Worm (Caenorhabditis elegans) whole organism, L4 larva: ENCODE data around the gene mrpl-22.

Source experiments
- F10B5.3 ChIP-seq: sonication (generic microtip); optimal IDR thresholded peaks from 2 replicates; lab custom pipeline; 2016; ENCODE audit warnings: mild to moderate bottlenecking, missing genetic modification characterization, missing compliant biosample characterization
- F26F4.8 ChIP-seq: fragments of 200-800 bp; sonication (Bioruptor generic); conservative IDR thresholded peaks from 2 replicates; pipeline ENCODE4 v1.3.6; 2022; ENCODE audit warnings: missing genetic modification characterization, missing compliant biosample characterization
- F37D6.2 ChIP-seq: sonication (generic microtip); optimal IDR thresholded peaks from 2 replicates; lab custom pipeline; 2016; ENCODE audit warnings: mild to moderate bottlenecking, missing genetic modification characterization, missing compliant biosample characterization
- R02D3.7 ChIP-seq: fragments of 150-350 bp; sonication (generic microtip); optimal IDR thresholded peaks from 3 replicates; lab custom pipeline; 2014; ENCODE audit warnings: missing biosample characterization, missing genetic modification characterization
- T20F7.1 ChIP-seq: fragments of 200-800 bp; sonication (Bioruptor generic); optimal IDR thresholded peaks from 2 replicates; lab custom pipeline; 2018; ENCODE audit warnings: mild to moderate bottlenecking, missing genetic modification characterization, missing compliant biosample characterization
- ZK337.2 ChIP-seq: fragments of 200-800 bp; sonication (Bioruptor generic); IDR thresholded peaks from 2 replicates; pipeline ENCODE4 v1.3.6; 2022; ENCODE audit warnings: missing genetic modification reagents, missing genetic modification characterization, missing compliant biosample characterization
- aha-1 ChIP-seq: fragments of 150-350 bp; peaks from one replicate; lab custom pipeline; 2014; ENCODE audit warnings: missing biosample characterization, missing genetic modification characterization
- ceh-28 ChIP-seq: fragments of 150-350 bp; optimal IDR thresholded peaks from 2 replicates; lab custom pipeline; 2014; ENCODE audit warnings: missing biosample characterization, missing genetic modification reagents, missing genetic modification characterization
- ces-1 ChIP-seq: fragments of 150-350 bp; sonication (generic microtip); optimal IDR thresholded peaks from 4 replicates; lab custom pipeline; 2014; ENCODE audit warnings: missing biosample characterization, missing genetic modification reagents, missing genetic modification characterization
- cey-2 ChIP-seq: sonication (generic microtip); optimal IDR thresholded peaks from 3 replicates; lab custom pipeline; 2017; ENCODE audit warnings: missing genetic modification characterization, mild to moderate bottlenecking, missing compliant biosample characterization, antibody characterized with exemption, borderline replicate concordance; ENCODE audit not compliant: insufficient read depth
- ctbp-1 ChIP-seq: fragments of 200-800 bp; sonication (Bioruptor generic); IDR thresholded peaks from 2 replicates; pipeline ENCODE4 v1.3.6; 2022; ENCODE audit warnings: missing genetic modification reagents, missing genetic modification characterization, missing compliant biosample characterization
- daf-16 ChIP-seq, 3 experiments: sonication (generic microtip); optimal IDR thresholded peaks; 2 replicates each; lab custom pipeline; 2016 to 2017; ENCODE audit warnings: missing genetic modification characterization in 3 of 3, missing genetic modification reagents in 3 of 3, mild to moderate bottlenecking in 2 of 3, missing compliant biosample characterization in 2 of 3, missing biosample characterization in 1 of 3, moderate library complexity in 1 of 3
- dmd-8 ChIP-seq: fragments of 200-800 bp; sonication (Bioruptor generic); IDR thresholded peaks from 2 replicates; pipeline ENCODE4 v1.3.6; 2022; ENCODE audit warnings: missing genetic modification characterization, missing compliant biosample characterization
- duxl-1 ChIP-seq: sonication (generic microtip); optimal IDR thresholded peaks from 2 replicates; lab custom pipeline; 2016; ENCODE audit warnings: mild to moderate bottlenecking, missing genetic modification characterization, moderate library complexity, missing compliant biosample characterization; ENCODE audit not compliant: poor library complexity
- dve-1 ChIP-seq: sonication (generic microtip); optimal IDR thresholded peaks from 2 replicates; lab custom pipeline; 2017; ENCODE audit warnings: antibody characterized with exemption, mild to moderate bottlenecking, missing genetic modification characterization, missing compliant biosample characterization; ENCODE audit not compliant: insufficient read depth
- egl-43 ChIP-seq: fragments of 200-800 bp; sonication (Bioruptor generic); IDR thresholded peaks from 2 replicates; pipeline ENCODE4 v1.3.6; 2022; ENCODE audit warnings: missing genetic modification reagents, missing genetic modification characterization, missing compliant biosample characterization
- fkh-10 ChIP-seq: fragments of 150-350 bp; optimal IDR thresholded peaks from 2 replicates; lab custom pipeline; 2014; ENCODE audit warnings: missing biosample characterization, missing genetic modification reagents, missing genetic modification characterization
- lim-7 ChIP-seq: fragments of 200-800 bp; sonication (Bioruptor generic); IDR thresholded peaks from 2 replicates; pipeline ENCODE4 v1.3.6; 2022; ENCODE audit warnings: missing genetic modification characterization, missing compliant biosample characterization
- lin-13 ChIP-seq: fragments of 150-350 bp; optimal IDR thresholded peaks from 2 replicates; lab custom pipeline; 2014; ENCODE audit warnings: missing biosample characterization, missing genetic modification reagents, missing genetic modification characterization
- lin-15B ChIP-seq: fragments of 150-350 bp; sonication (generic microtip); optimal IDR thresholded peaks from 3 replicates; lab custom pipeline; 2014; ENCODE audit warnings: missing biosample characterization, missing genetic modification characterization
- lin-29 ChIP-seq: fragments of 200-800 bp; sonication (Bioruptor generic); IDR thresholded peaks from 2 replicates; pipeline ENCODE4 v1.3.6; 2022; ENCODE audit warnings: missing genetic modification reagents, missing genetic modification characterization, missing compliant biosample characterization
- lsy-2 ChIP-seq, 2 experiments: fragments of 150-350 bp in 1 of 2; sonication (generic microtip) in 1 of 2; optimal IDR thresholded peaks; 2 replicates each; lab custom pipeline; 2014 to 2017; ENCODE audit warnings: missing biosample characterization in 2 of 2, missing genetic modification characterization in 2 of 2
- madf-9 ChIP-seq: fragments of 200-800 bp; sonication (Bioruptor generic); conservative IDR thresholded peaks from 2 replicates; pipeline ENCODE4 v1.3.6; 2022; ENCODE audit warnings: missing genetic modification reagents, missing genetic modification characterization, missing compliant biosample characterization
- mdt-29 ChIP-seq: fragments of 200-800 bp; sonication (Bioruptor generic); IDR thresholded peaks from 2 replicates; pipeline ENCODE4 v1.3.6; 2022; ENCODE audit warnings: missing genetic modification reagents, missing genetic modification characterization, missing compliant biosample characterization
- nhr-102 ChIP-seq: sonication (generic microtip); optimal IDR thresholded peaks from 2 replicates; lab custom pipeline; 2016; ENCODE audit warnings: mild to moderate bottlenecking, missing genetic modification characterization, moderate library complexity, missing compliant biosample characterization
- nhr-11 ChIP-seq: fragments of 150-350 bp; optimal IDR thresholded peaks from 2 replicates; lab custom pipeline; 2014; ENCODE audit warnings: missing biosample characterization, missing genetic modification characterization
- nhr-111 ChIP-seq: fragments of 200-800 bp; sonication (Bioruptor generic); optimal IDR thresholded peaks from 2 replicates; lab custom pipeline; 2018; ENCODE audit warnings: mild to moderate bottlenecking, missing genetic modification characterization, missing compliant biosample characterization
- nhr-25 ChIP-seq: sonication (generic microtip); optimal IDR thresholded peaks from 2 replicates; lab custom pipeline; 2017; ENCODE audit warnings: missing genetic modification characterization, mild to moderate bottlenecking, missing compliant biosample characterization, antibody characterized with exemption, moderate library complexity, borderline replicate concordance; ENCODE audit not compliant: insufficient read depth
- nhr-41 ChIP-seq: fragments of 200-800 bp; sonication (Bioruptor generic); IDR thresholded peaks from 2 replicates; pipeline ENCODE4 v1.3.6; 2022; ENCODE audit warnings: missing genetic modification reagents, missing genetic modification characterization, missing compliant biosample characterization
- nhr-42 ChIP-seq: fragments of 200-800 bp; sonication (Bioruptor generic); IDR thresholded peaks from 2 replicates; pipeline ENCODE4 v1.3.6; 2022; ENCODE audit warnings: missing genetic modification characterization, missing compliant biosample characterization
- nhr-6 ChIP-seq: fragments of 150-350 bp; optimal IDR thresholded peaks from 2 replicates; lab custom pipeline; 2014; ENCODE audit warnings: missing biosample characterization, missing genetic modification characterization
- nhr-76 ChIP-seq: fragments of 150-350 bp; optimal IDR thresholded peaks from 2 replicates; lab custom pipeline; 2014; ENCODE audit warnings: missing biosample characterization, missing genetic modification characterization
- pha-4 ChIP-seq, 2 experiments: fragments of 150-350 bp in 1 of 2; fragments of 200-800 bp in 1 of 2; sonication (Bioruptor generic) in 1 of 2; IDR thresholded peaks in 1 of 2; optimal IDR thresholded peaks in 1 of 2; 2 replicates each; pipeline versions ENCODE4 v1.3.6 to Lab custom; 2014 to 2022; ENCODE audit warnings: missing genetic modification characterization in 2 of 2, missing genetic modification reagents in 2 of 2, missing biosample characterization in 1 of 2, missing compliant biosample characterization in 1 of 2
- set-16 ChIP-seq: fragments of 200-800 bp; sonication (Bioruptor generic); IDR thresholded peaks from 2 replicates; pipeline ENCODE4 v1.3.6; 2022; ENCODE audit warnings: missing genetic modification reagents, missing genetic modification characterization, missing compliant biosample characterization
- skn-1 ChIP-seq: fragments of 150-350 bp; optimal IDR thresholded peaks from 2 replicates; lab custom pipeline; 2014; ENCODE audit warnings: missing biosample characterization, missing genetic modification characterization
- snpc-1.2 ChIP-seq: fragments of 200-800 bp; sonication (Bioruptor generic); IDR thresholded peaks from 2 replicates; pipeline ENCODE4 v1.3.6; 2022; ENCODE audit warnings: missing genetic modification reagents, missing genetic modification characterization, missing compliant biosample characterization
- snpc-4 ChIP-seq: fragments of 150-350 bp; optimal IDR thresholded peaks from 2 replicates; lab custom pipeline; 2014; ENCODE audit warnings: missing biosample characterization, missing genetic modification characterization
- spr-3 ChIP-seq: fragments of 200-800 bp; sonication (Bioruptor generic); optimal IDR thresholded peaks from 2 replicates; lab custom pipeline; 2018; ENCODE audit warnings: mild to moderate bottlenecking, missing genetic modification characterization, missing compliant biosample characterization
- tag-97 ChIP-seq: fragments of 200-800 bp; sonication (Bioruptor generic); IDR thresholded peaks from 2 replicates; pipeline ENCODE4 v1.3.6; 2022; ENCODE audit warnings: missing genetic modification characterization, missing compliant biosample characterization
- zip-11 ChIP-seq: fragments of 200-800 bp; sonication (Bioruptor generic); IDR thresholded peaks from 2 replicates; pipeline ENCODE4 v1.3.6; 2022; ENCODE audit warnings: missing genetic modification characterization, missing compliant biosample characterization
- zip-2 ChIP-seq: fragments of 150-350 bp; optimal IDR thresholded peaks from 2 replicates; lab custom pipeline; 2014; ENCODE audit warnings: missing biosample characterization, missing genetic modification characterization

Gene mrpl-22

ce11 chrIII:10604325-10604724, 10.9 kb upstream of the mrpl-22 start (continued):
- TF ChIP-seq cey-2 (tag; lab: Kevin White, UChicago) (no peak), nhr-76 (tag; lab: Kevin White, UChicago) (no peak), madf-9 (GFP tag; lab: Robert Waterston, UW) (no peak), snpc-1.2 (GFP tag; lab: Robert Waterston, UW) (no peak), mdt-29 (GFP tag; lab: Robert Waterston, UW) (no peak), dve-1 (tag; lab: Kevin White, UChicago) (no peak), fkh-10 (GFP tag; lab: Kevin White, UChicago) (no peak), skn-1 (no peak), nhr-25 (tag; lab: Kevin White, UChicago) (no peak), nhr-102 (tag; lab: Kevin White, UChicago) (no peak), set-16 (no peak), lin-13 (GFP tag; lab: Kevin White, UChicago) (no peak), nhr-42 (no peak), pha-4 (GFP tag; IDR thresholded peaks at IDR 0.05; lab: Robert Waterston, UW) (no peak), pha-4 (tag; optimal IDR thresholded peaks at IDR 0.05; lab: Kevin White, UChicago) (no peak), duxl-1 (no peak), dmd-8 (GFP tag; lab: Robert Waterston, UW) (no peak), lin-15B (tag; lab: Kevin White, UChicago) (no peak), zip-11 (GFP tag; lab: Robert Waterston, UW) (no peak), spr-3 (GFP tag; lab: Kevin White, UChicago) (no peak), F26F4.8 (no peak), ces-1 (GFP tag; lab: Kevin White, UChicago) (no peak), lin-29 (GFP tag; lab: Robert Waterston, UW) (no peak), tag-97 (GFP tag; lab: Robert Waterston, UW) (no peak), nhr-111 (GFP tag; lab: Kevin White, UChicago) (no peak), zip-2 (no peak), F37D6.2 (tag; lab: Kevin White, UChicago) (no peak), lim-7 (GFP tag; lab: Robert Waterston, UW) (no peak)

ce11 chrIII:10605049-10605448, 10.2 kb upstream of the mrpl-22 start, which contains the start of gene rabx-5:
rabx-5 (plus strand) TSS chrIII:10605349.
- no peak for TF ChIP-seq F10B5.3
- no peak for TF ChIP-seq snpc-4 (tag; lab: Kevin White, UChicago)
- no peak for TF ChIP-seq ceh-28 (tag; lab: Kevin White, UChicago)
- no peak for TF ChIP-seq T20F7.1 (GFP tag; lab: Kevin White, UChicago)

ce11 chrIII:10608161-10608560, 7.1 kb upstream of the mrpl-22 start:
- TF ChIP-seq R02D3.7 (tag; lab: Kevin White, UChicago) (no peak), daf-16 (GFP tag; optimal IDR thresholded peaks at IDR 0.05; lab: Kevin White, UChicago) (no peak), daf-16 (tag; optimal IDR thresholded peaks at IDR 0.05; lab: Kevin White, UChicago) (peak; percentile 2), lsy-2 (tag; optimal IDR thresholded peaks at IDR 0.05; lab: Kevin White, UChicago) (peak in 1 of 2 experiments; percentile 15), dmd-8 (GFP tag; lab: Robert Waterston, UW) (no peak), aha-1 (tag; lab: Kevin White, UChicago) (peak; percentile 92), fkh-10 (GFP tag; lab: Kevin White, UChicago) (peak; percentile 4)

- TF ChIP-seq egl-43 (GFP tag; lab: Robert Waterston, UW) (no peak), F10B5.3 (no peak), snpc-1.2 (GFP tag; lab: Robert Waterston, UW) (no peak), nhr-6 (tag; lab: Kevin White, UChicago) (no peak), snpc-4 (tag; lab: Kevin White, UChicago) (no peak), ZK337.2 (no peak), madf-9 (GFP tag; lab: Robert Waterston, UW) (no peak), mdt-29 (GFP tag; lab: Robert Waterston, UW) (no peak), lin-29 (GFP tag; lab: Robert Waterston, UW) (no peak), ces-1 (GFP tag; lab: Kevin White, UChicago) (no peak), nhr-41 (GFP tag; lab: Robert Waterston, UW) (no peak), skn-1 (no peak), nhr-11 (tag; lab: Kevin White, UChicago) (no peak), ctbp-1 (GFP tag; lab: Robert Waterston, UW) (no peak)
These were observed 2.9 kb upstream of the mrpl-22 start, which contains the start of gene Y39A1A.24 for ce11 chrIII:10612333-10612732. Y39A1A.24 (plus strand) TSS chrIII:10612633.
